Fruit fly (Drosophila melanogaster) whole organism, pupa: ENCODE measurements around the gene Remo.

Experiments used
- CG10348 ChIP-seq: fragments of 200-800 bp; sonication (Bioruptor generic); IDR thresholded peaks from 2 replicates; pipeline ENCODE4 v1.3.6; 2022; ENCODE audit warnings: missing biosample characterization, missing genetic modification characterization
- CG12605 ChIP-seq: fragments of 200-800 bp; sonication (Bioruptor generic); IDR thresholded peaks from 2 replicates; pipeline ENCODE4 v1.3.6; 2022; ENCODE audit warnings: missing biosample characterization, missing genetic modification characterization
- CG13204 ChIP-seq: fragments of 200-800 bp; sonication (Bioruptor generic); optimal IDR thresholded peaks from 2 replicates; lab custom pipeline; 2018; ENCODE audit warnings: missing biosample characterization, mild to moderate bottlenecking, missing genetic modification characterization, moderate library complexity
- CG14655 ChIP-seq: fragments of 200-800 bp; sonication (Bioruptor generic); optimal IDR thresholded peaks from 3 replicates; lab custom pipeline; 2017; ENCODE audit warnings: mild to moderate bottlenecking, missing biosample characterization, missing genetic modification reagents, missing genetic modification characterization
- CG15710 ChIP-seq: fragments of 200-800 bp; sonication (Bioruptor generic); optimal IDR thresholded peaks from 2 replicates; lab custom pipeline; 2018; ENCODE audit warnings: missing biosample characterization, mild to moderate bottlenecking, missing genetic modification characterization, moderate library complexity
- CG17806 ChIP-seq: fragments of 200-800 bp; sonication (Bioruptor generic); optimal IDR thresholded peaks from 2 replicates; lab custom pipeline; 2018; ENCODE audit warnings: missing biosample characterization, mild to moderate bottlenecking, missing genetic modification characterization, moderate library complexity
- CG32121 ChIP-seq: fragments of 200-800 bp; sonication (Bioruptor generic); IDR thresholded peaks from 2 replicates; pipeline ENCODE4 v1.3.6; 2022; ENCODE audit warnings: missing biosample characterization, missing genetic modification characterization
- CG34367 ChIP-seq: fragments of 200-800 bp; sonication (Bioruptor generic); optimal IDR thresholded peaks from 2 replicates; lab custom pipeline; 2018; ENCODE audit warnings: missing biosample characterization, mild to moderate bottlenecking, missing genetic modification characterization
- CG4496 ChIP-seq: fragments of 200-800 bp; sonication (Bioruptor generic); IDR thresholded peaks from 3 replicates; pipeline ENCODE4 v1.3.6; 2022; ENCODE audit warnings: missing biosample characterization, missing genetic modification characterization
- CG8159 ChIP-seq: fragments of 200-800 bp; sonication (Bioruptor generic); optimal IDR thresholded peaks from 3 replicates; lab custom pipeline; 2018; ENCODE audit warnings: missing biosample characterization, mild to moderate bottlenecking, missing genetic modification characterization, moderate library complexity
- CG8301 ChIP-seq: fragments of 200-800 bp; sonication (Bioruptor generic); optimal IDR thresholded peaks from 2 replicates; lab custom pipeline; 2018; ENCODE audit warnings: missing biosample characterization, mild to moderate bottlenecking, missing genetic modification characterization
- CG9948 ChIP-seq: fragments of 200-800 bp; sonication (Bioruptor generic); optimal IDR thresholded peaks from 2 replicates; lab custom pipeline; 2018; ENCODE audit warnings: missing biosample characterization, mild to moderate bottlenecking, missing genetic modification characterization, moderate library complexity
- D1 ChIP-seq: fragments of 200-800 bp; sonication (Bioruptor generic); optimal IDR thresholded peaks from 2 replicates; lab custom pipeline; 2018; ENCODE audit warnings: missing biosample characterization, mild to moderate bottlenecking, missing genetic modification characterization, moderate library complexity
- EcR ChIP-seq: fragments of 200-800 bp; sonication (Bioruptor generic); optimal IDR thresholded peaks from 3 replicates; lab custom pipeline; 2019; ENCODE audit warnings: missing biosample characterization, missing genetic modification characterization, mild to moderate bottlenecking, moderate library complexity, missing genetic modification reagents
- Ets98B ChIP-seq: fragments of 200-800 bp; sonication (Bioruptor generic); IDR thresholded peaks from 2 replicates; pipeline ENCODE4 v1.3.6; 2022; ENCODE audit warnings: missing biosample characterization, missing genetic modification characterization
- Pif1A ChIP-seq: fragments of 200-800 bp; sonication (Bioruptor generic); optimal IDR thresholded peaks from 3 replicates; lab custom pipeline; 2016; ENCODE audit warnings: missing biosample characterization, missing genetic modification characterization
- Pif1B ChIP-seq: fragments of 200-800 bp; sonication (Bioruptor generic); optimal IDR thresholded peaks from 3 replicates; lab custom pipeline; 2016; ENCODE audit warnings: missing biosample characterization, missing genetic modification characterization
- Snoo ChIP-seq: fragments of 200-800 bp; sonication (Bioruptor generic); optimal IDR thresholded peaks from 3 replicates; lab custom pipeline; 2017; ENCODE audit warnings: missing biosample characterization, mild to moderate bottlenecking, missing genetic modification characterization, inconsistent platforms
- fd96Ca ChIP-seq: fragments of 200-800 bp; sonication (Bioruptor generic); IDR thresholded peaks from 3 replicates; pipeline ENCODE4 v1.3.6; 2022; ENCODE audit warnings: missing biosample characterization, missing genetic modification characterization
- gl ChIP-seq: fragments of 200-800 bp; sonication (Bioruptor generic); optimal IDR thresholded peaks from 2 replicates; lab custom pipeline; 2018; ENCODE audit warnings: missing biosample characterization, mild to moderate bottlenecking, missing genetic modification characterization
- rn ChIP-seq: fragments of 200-800 bp; sonication (Bioruptor generic); IDR thresholded peaks from 2 replicates; pipeline ENCODE4 v1.3.6; 2022; ENCODE audit warnings: missing biosample characterization, missing genetic modification characterization

The Remo gene

DNA sequence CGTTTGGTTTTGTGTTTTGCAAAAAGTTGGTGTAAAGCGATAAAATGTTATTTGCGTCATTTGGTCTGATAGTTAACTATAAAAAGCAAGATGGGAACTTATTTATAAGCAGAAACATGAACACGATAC, 15.5 kb downstream of the Remo start, which contains the start of gene IP3K2:
TSS of gene IP3K2 (plus strand) at position 107 of the 129 bp plus-strand sequence.
- no peak for TF ChIP-seq CG8159
- TF ChIP-seq D1 (tag; lab: Kevin White, UChicago), result no peak
- TF ChIP-seq gl (tag; lab: Kevin White, UChicago), result no peak
- no peak for TF ChIP-seq CG8301 (tag; lab: Kevin White, UChicago)
- no peak for TF ChIP-seq CG4496 (GFP tag; lab: Robert Waterston, UW)
- TF ChIP-seq CG9948 (tag; lab: Kevin White, UChicago), result no peak

dm6 chrX:13303656-13304647, 16.1 kb downstream of the Remo start:
- TF ChIP-seq Ets98B (GFP tag; lab: Robert Waterston, UW), result no peak; the same call in 1 of the 2 replicates
- no peak for TF ChIP-seq Pif1B (GFP tag; lab: Kevin White, UChicago)
- peak; percentile 11 for TF ChIP-seq CG15710 (tag; lab: Kevin White, UChicago)
- TF ChIP-seq gl (tag; lab: Kevin White, UChicago), result peak; percentile 15
- TF ChIP-seq CG34367 (tag; lab: Kevin White, UChicago), result no peak
- no peak for TF ChIP-seq rn (GFP tag; lab: Robert Waterston, UW)
- TF ChIP-seq Pif1A, result peak; percentile 18
- 0 out of 3 replicates have a peak, but pooled peaks have one; percentile 34 for TF ChIP-seq CG4496 (GFP tag; lab: Robert Waterston, UW)
- TF ChIP-seq CG13204 (GFP tag; lab: Kevin White, UChicago), result peak; percentile 77
- no peak for TF ChIP-seq CG17806
- peak; percentile 38; the same call in 1 of the 2 replicates for TF ChIP-seq CG32121 (GFP tag; lab: Robert Waterston, UW)
- TF ChIP-seq EcR (GFP tag; lab: Kevin White, UChicago), result peak; percentile 76

DNA sequence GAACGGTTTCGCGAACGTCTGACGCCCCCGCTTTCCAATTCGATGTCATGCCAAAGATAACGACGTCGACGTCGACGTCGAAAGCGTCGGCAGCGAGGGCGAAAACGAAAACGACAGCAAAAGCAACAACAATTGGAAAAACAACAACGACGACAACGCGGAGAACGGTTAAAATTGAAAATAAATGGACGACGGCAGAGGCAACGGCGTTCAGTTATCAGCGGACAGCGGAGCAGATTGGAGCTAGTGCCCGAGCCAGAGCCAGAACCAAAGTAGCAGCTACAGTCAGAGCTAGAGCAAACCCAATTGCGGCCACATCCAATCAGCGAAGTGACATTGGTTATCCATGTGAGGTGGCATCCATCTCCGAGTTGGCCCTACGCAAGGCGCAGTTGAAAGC, 17.5 kb downstream of the Remo start:
- no peak for TF ChIP-seq CG15710 (tag; lab: Kevin White, UChicago)
- no peak for TF ChIP-seq Ets98B (GFP tag; lab: Robert Waterston, UW)
- no peak for TF ChIP-seq Pif1A
- peak; percentile 86 for TF ChIP-seq CG13204 (GFP tag; lab: Kevin White, UChicago)
- TF ChIP-seq fd96Ca (GFP tag; lab: Robert Waterston, UW), result no peak
- TF ChIP-seq D1 (tag; lab: Kevin White, UChicago), result no peak
- no peak for TF ChIP-seq rn (GFP tag; lab: Robert Waterston, UW)
- TF ChIP-seq Snoo (tag; lab: Kevin White, UChicago), result no peak
- no peak for TF ChIP-seq CG8159
- TF ChIP-seq CG10348, result no peak
- no peak for TF ChIP-seq Pif1B (GFP tag; lab: Kevin White, UChicago)
- 0 out of 3 replicates have a peak, but pooled peaks have one; percentile 13 for TF ChIP-seq CG4496 (GFP tag; lab: Robert Waterston, UW)
- no peak for TF ChIP-seq CG34367 (tag; lab: Kevin White, UChicago)
- TF ChIP-seq CG17806, result no peak
- TF ChIP-seq CG8301 (tag; lab: Kevin White, UChicago), result no peak
- no peak for TF ChIP-seq CG14655 (GFP tag; lab: Kevin White, UChicago)
- peak; percentile 29 for TF ChIP-seq gl (tag; lab: Kevin White, UChicago)
- peak; percentile 14; the same call in 1 of the 2 replicates for TF ChIP-seq CG32121 (GFP tag; lab: Robert Waterston, UW)
- no peak for TF ChIP-seq CG9948 (tag; lab: Kevin White, UChicago)
- 0 out of 2 replicates have a peak, but pooled peaks have one; percentile 32 for TF ChIP-seq CG12605 (GFP tag; lab: Robert Waterston, UW)
- peak; percentile 24 for TF ChIP-seq EcR (GFP tag; lab: Kevin White, UChicago)

DNA sequence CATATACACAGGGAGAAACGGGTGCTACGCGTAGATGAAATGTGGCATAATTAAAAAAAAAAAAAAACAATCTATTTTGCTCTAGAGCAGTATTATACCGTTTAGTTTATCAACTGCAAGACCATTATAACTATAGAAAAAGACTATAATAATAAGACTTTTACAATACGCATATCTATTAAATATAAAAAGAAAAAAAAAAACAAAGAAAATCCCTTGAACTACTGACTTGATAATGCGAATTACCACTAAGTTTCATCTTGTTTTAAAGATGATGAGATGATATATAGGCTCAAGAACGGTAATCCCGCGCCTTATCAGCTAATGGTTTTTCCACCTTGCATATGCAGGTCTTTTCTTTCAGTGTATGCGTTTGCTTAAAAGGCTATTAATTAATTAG, 19.3 kb downstream of the Remo start:
- no peak for TF ChIP-seq rn (GFP tag; lab: Robert Waterston, UW)
- TF ChIP-seq Ets98B (GFP tag; lab: Robert Waterston, UW), result no peak
- TF ChIP-seq EcR (GFP tag; lab: Kevin White, UChicago), result no peak
- TF ChIP-seq CG15710 (tag; lab: Kevin White, UChicago), result peak; percentile 30
- TF ChIP-seq CG9948 (tag; lab: Kevin White, UChicago), result no peak
- TF ChIP-seq fd96Ca (GFP tag; lab: Robert Waterston, UW), result no peak
- no peak for TF ChIP-seq CG13204 (GFP tag; lab: Kevin White, UChicago)
- no peak for TF ChIP-seq CG17806
- peak; percentile 1 for TF ChIP-seq Pif1A
- peak; percentile 41 for TF ChIP-seq CG8159
- TF ChIP-seq CG4496 (GFP tag; lab: Robert Waterston, UW), result no peak
- TF ChIP-seq Snoo (tag; lab: Kevin White, UChicago), result peak; percentile 21
- no peak for TF ChIP-seq CG8301 (tag; lab: Kevin White, UChicago)
- no peak for TF ChIP-seq CG34367 (tag; lab: Kevin White, UChicago)
- TF ChIP-seq CG14655 (GFP tag; lab: Kevin White, UChicago), result peak; percentile 38
- TF ChIP-seq CG32121 (GFP tag; lab: Robert Waterston, UW), result 0 out of 2 replicates have a peak, but pooled peaks have one; percentile 17
- no peak for TF ChIP-seq D1 (tag; lab: Kevin White, UChicago)
- no peak for TF ChIP-seq gl (tag; lab: Kevin White, UChicago)
- TF ChIP-seq CG12605 (GFP tag; lab: Robert Waterston, UW), result no peak
- no peak for TF ChIP-seq Pif1B (GFP tag; lab: Kevin White, UChicago)
- TF ChIP-seq CG10348, result no peak

DNA sequence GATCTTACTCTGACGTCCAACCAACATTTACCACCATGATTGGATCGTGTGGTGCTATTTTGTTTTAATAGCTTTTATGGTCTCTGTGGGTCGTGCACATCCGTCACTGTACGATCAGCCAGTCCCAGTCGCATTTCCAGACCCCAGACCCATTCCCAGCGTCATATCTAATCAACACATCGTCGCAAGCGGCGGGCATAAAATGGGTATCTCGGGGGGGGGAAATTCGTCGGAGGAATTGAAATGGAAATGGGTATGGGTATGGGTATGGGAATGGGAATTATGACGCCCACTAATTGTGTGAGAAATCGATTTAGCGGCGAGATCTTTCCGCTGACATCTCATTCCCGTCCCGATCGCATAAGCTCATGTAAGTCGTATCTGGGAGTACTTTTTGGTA, 22.9 kb downstream of the Remo start:
- TF ChIP-seq Pif1B (GFP tag; lab: Kevin White, UChicago) (no peak), CG34367 (tag; lab: Kevin White, UChicago) (no peak), CG17806 (no peak), CG13204 (GFP tag; lab: Kevin White, UChicago) (no peak), rn (GFP tag; lab: Robert Waterston, UW) (no peak), CG15710 (tag; lab: Kevin White, UChicago) (no peak), CG8159 (no peak), Ets98B (GFP tag; lab: Robert Waterston, UW) (no peak), gl (tag; lab: Kevin White, UChicago) (no peak), CG9948 (tag; lab: Kevin White, UChicago) (no peak), CG32121 (GFP tag; lab: Robert Waterston, UW) (no peak), Pif1A (no peak), CG12605 (GFP tag; lab: Robert Waterston, UW) (no peak), CG10348 (no peak)
